Worm (Caenorhabditis elegans) whole organism, L4/young adult: ENCODE data around the gene pgp-9.

Experiments
- W03F9.2 ChIP-seq: fragments of 150-350 bp; optimal IDR thresholded peaks from 2 replicates; lab custom pipeline; 2014; ENCODE audit warnings: missing biosample characterization, missing genetic modification characterization
- dao-5 ChIP-seq: sonication (generic microtip); optimal IDR thresholded peaks from 2 replicates; lab custom pipeline; 2016; ENCODE audit warnings: missing genotype, missing genetic modification characterization, moderate library complexity, missing compliant biosample characterization
- him-1 ChIP-seq: sonication (generic microtip); optimal IDR thresholded peaks from 2 replicates; lab custom pipeline; 2016; ENCODE audit warnings: missing genotype, missing genetic modification reagents, missing genetic modification characterization, missing compliant biosample characterization

The pgp-9 gene

DNA sequence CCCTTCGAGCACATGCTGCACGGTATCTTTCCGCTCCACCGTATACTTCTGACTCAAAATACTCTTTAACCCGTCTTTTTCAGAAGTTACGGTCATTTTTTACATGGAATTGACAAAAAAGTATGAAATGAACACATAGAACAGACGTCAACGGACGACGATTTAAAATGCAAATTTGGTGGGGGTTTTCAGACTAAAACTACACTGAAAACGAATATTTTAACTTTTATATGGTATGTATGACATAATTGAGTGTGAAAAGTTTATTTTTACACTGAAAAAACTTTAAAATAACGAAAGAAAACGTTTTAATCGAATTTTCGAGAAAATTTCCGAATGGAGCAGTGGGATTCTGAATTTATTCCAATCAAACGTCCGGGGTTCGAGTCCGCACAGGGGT is 8.7 kb upstream of the pgp-9 start, which contains the start of gene twk-36:
TSS of gene twk-36 (minus strand) at position 101 of the 400 bp plus-strand sequence.
- TF ChIP-seq W03F9.2 (tag; lab: Kevin White, UChicago) (no peak), dao-5 (no peak), him-1 (tag; lab: Kevin White, UChicago) (no peak)

ce11 chrV:17749181-17749580 is 6.5 kb upstream of the pgp-9 start, which contains the start of gene R12G8.1:
R12G8.1 (minus strand) TSS chrV:17749243.
- TF ChIP-seq him-1 (tag; lab: Kevin White, UChicago), result peak; percentile 8
- TF ChIP-seq dao-5, result no peak
- no peak for TF ChIP-seq W03F9.2 (tag; lab: Kevin White, UChicago)

ce11 chrV:17752340-17752739 is 3.4 kb upstream of the pgp-9 start:
- TF ChIP-seq dao-5 (no peak), him-1 (tag; lab: Kevin White, UChicago) (no peak), W03F9.2 (tag; lab: Kevin White, UChicago) (no peak)

DNA sequence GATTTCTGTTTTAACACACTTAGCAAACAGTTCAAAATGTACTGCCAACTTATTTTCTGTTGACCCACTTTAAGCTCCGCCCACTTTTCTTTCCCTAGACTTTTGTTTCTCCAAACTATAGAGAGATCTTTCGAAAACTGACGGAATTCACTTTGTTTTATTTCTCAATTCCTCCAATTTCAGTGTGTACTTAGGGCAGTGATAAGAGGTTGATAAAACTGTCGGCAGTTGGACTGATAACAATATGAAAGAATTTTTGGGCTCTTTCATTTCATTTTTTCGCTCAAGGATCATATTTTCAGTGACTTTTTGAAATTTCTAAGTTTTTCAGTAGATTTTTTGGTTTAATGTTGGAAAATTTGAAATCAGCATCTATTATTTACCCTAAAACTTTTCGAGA is 693 bp upstream of the pgp-9 start:
- no peak for TF ChIP-seq him-1 (tag; lab: Kevin White, UChicago)

DNA sequence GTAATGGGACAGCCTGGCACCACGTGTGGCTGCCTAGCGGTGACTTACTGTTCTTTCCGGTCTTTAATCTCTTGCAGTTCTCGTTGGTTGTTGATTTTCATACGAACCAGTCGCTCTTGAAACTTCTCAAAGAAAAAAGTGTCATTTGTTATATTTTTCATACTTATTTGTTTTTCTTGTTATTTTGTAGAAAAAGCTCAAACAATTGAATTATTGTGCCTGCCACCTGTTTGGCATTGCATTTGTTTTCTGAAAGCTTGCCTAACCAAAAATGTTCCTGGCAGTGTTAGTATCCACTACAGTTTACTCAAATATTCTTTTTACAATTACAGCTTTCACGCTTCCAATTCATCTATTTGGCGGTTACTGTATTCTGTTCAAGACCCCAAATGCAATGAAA is 9.4 kb downstream of the pgp-9 start, which contains the start of the genes C47A10.16 and srh-283:
TSS of gene C47A10.16 (minus strand) at position 101 of the 400 bp plus-strand sequence.
TSS of gene srh-283 (plus strand) at position 272 of the 400 bp plus-strand sequence.
- TF ChIP-seq dao-5 (no peak), him-1 (tag; lab: Kevin White, UChicago) (no peak)

DNA sequence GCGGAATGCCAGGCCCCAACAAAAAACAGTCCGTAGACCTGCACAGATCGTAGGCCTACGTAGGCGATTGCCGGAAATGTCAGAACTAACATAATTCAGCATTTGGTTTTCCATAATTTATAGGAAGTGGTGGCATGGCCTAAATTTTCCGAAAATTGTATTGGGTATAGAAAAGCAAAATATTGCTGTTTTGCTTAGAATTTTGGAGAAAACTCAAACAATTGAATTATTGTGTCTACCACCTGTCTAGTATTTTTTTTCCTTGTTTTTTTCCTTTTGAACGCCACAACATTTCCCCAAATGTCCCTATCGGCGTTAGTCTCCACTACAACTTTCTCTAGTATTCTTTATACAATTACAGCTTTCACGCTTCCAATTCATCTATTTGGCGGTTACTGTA is 11.6 kb downstream of the pgp-9 start, which contains the start of gene srh-284:
TSS of gene srh-284 (plus strand) at position 301 of the 400 bp plus-strand sequence.
- no peak for TF ChIP-seq him-1 (tag; lab: Kevin White, UChicago)
- no peak for TF ChIP-seq dao-5
- TF ChIP-seq W03F9.2 (tag; lab: Kevin White, UChicago), result no peak

DNA sequence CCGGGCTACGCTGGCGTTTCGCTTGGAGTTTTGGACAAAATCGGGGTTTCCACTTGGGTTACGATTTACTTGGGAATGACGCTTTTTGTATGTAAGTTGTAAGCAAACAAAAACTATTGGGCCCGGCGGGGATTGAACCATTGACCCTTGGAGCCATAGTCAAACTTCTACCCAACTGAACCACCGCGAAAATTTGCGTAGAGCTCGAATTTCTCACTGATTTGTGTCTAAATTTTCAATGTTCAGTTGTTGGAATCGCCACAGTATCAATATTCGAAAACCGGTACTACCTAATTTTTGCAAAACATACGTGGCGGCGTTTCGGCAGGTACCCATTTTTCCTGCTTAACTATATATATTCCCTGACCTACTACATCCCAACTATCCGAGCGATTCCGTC is 12.1 kb downstream of the pgp-9 start:
- no peak for TF ChIP-seq dao-5
- no peak for TF ChIP-seq him-1 (tag; lab: Kevin White, UChicago)
- TF ChIP-seq W03F9.2 (tag; lab: Kevin White, UChicago), result no peak

DNA sequence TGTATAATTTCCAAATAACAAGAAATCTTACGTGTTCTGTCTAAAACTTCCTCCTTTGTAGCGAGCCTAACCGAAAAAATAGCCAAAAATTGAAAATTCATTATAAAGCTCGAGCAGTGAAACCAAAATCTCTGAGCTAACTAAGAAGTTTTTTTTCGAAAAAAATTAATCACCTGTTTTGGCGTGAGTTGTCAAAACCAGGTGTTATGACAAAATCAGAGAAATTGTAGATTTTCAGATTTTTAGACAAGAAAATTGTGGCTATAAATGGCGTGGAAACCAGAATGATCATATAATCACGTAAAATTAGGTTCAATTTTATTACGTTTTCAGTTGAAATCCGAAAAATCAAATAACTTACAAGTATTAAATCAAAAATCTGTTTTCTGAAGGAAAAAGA is 17.4 kb downstream of the pgp-9 start, which contains the start of gene sre-21:
TSS of gene sre-21 (minus strand) at position 101 of the 400 bp plus-strand sequence.
- TF ChIP-seq dao-5 (no peak), him-1 (tag; lab: Kevin White, UChicago) (no peak), W03F9.2 (tag; lab: Kevin White, UChicago) (no peak)

ce11 chrV:17777127-17777526 is 21.4 kb downstream of the pgp-9 start, which contains the start of gene ddo-1:
ddo-1 (minus strand) TSS chrV:17777227.
- no peak for TF ChIP-seq him-1 (tag; lab: Kevin White, UChicago)
- TF ChIP-seq dao-5, result no peak
- no peak for TF ChIP-seq W03F9.2 (tag; lab: Kevin White, UChicago)

DNA sequence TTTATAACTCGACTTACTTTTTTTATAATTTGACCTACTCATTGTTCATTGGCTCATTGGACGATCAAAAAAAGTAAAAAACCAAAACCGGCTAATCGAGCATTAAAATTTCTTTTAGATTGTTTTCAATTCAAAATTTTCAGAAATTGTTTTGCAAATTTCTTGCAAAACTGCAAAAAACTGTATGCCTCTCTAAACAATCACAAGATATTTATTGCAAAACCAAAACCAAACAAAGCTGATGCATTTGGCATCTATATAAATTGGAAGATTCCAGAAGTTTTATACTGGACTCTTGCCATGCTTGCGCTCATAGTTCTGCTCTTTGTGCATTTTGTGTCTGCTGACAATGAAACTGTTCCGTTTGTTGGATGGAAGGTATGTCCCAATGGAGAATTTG is 21.9 kb downstream of the pgp-9 start, which contains the start of gene C47A10.12:
TSS of gene C47A10.12 (plus strand) at position 301 of the 400 bp plus-strand sequence.
- no peak for TF ChIP-seq dao-5
- no peak for TF ChIP-seq him-1 (tag; lab: Kevin White, UChicago)
- TF ChIP-seq W03F9.2 (tag; lab: Kevin White, UChicago), result no peak

ce11 chrV:17780285-17780684 is 24.6 kb downstream of the pgp-9 start:
- TF ChIP-seq W03F9.2 (tag; lab: Kevin White, UChicago) (no peak), dao-5 (no peak), him-1 (tag; lab: Kevin White, UChicago) (no peak)

ce11 chrV:17783542-17783941 is 27.9 kb downstream of the pgp-9 start, which contains the start of gene srab-12:
srab-12 (minus strand) TSS chrV:17783642.
- no peak for TF ChIP-seq him-1 (tag; lab: Kevin White, UChicago)
- no peak for TF ChIP-seq dao-5
- no peak for TF ChIP-seq W03F9.2 (tag; lab: Kevin White, UChicago)

DNA sequence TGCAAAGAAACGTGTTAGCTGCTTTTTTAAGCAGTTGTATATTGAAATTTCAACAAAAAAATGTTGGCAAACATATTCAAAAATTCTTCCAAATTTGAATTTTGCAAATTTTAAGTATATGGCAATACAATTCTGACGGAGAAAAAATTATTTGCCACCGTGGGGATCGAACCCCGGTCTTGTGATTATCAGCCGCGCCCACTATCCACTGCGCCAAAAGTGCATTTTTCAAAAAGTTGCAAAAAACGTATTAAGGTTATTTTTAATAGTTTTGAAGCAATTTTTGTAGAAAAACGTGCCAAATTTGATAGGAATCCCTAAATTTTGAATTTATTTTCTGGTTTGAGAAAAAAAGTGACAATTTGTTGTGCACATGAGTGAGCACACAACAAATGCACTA is 28.7 kb downstream of the pgp-9 start:
- no peak for TF ChIP-seq dao-5
- TF ChIP-seq him-1 (tag; lab: Kevin White, UChicago), result no peak
- TF ChIP-seq W03F9.2 (tag; lab: Kevin White, UChicago), result no peak

DNA sequence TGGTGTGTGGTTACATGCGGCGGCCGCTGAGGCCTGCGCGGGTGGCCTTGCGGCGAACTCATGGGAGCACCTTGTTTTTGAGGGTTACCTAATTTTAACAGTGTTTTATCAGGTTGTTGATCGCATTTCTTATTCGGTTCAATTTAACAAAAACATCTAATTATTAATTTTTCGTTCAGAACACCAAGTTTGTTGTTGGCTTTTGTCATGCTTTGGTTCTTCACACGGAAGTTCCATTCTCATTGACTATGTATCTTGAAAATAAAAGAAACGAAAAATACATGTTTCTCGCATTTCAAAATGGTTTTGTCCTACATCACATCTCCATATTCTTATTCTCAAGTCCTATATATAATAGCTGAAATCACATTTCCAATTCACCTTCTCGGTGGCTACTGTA is 34.5 kb downstream of the pgp-9 start, which contains the start of gene srh-290:
TSS of gene srh-290 (plus strand) at position 301 of the 400 bp plus-strand sequence.
- TF ChIP-seq him-1 (tag; lab: Kevin White, UChicago), result no peak
- no peak for TF ChIP-seq W03F9.2 (tag; lab: Kevin White, UChicago)
- TF ChIP-seq dao-5, result no peak

ce11 chrV:17793986-17794385 is 38.3 kb downstream of the pgp-9 start, which contains the start of gene srh-289:
srh-289 (minus strand) TSS chrV:17794086.
- no peak for TF ChIP-seq him-1 (tag; lab: Kevin White, UChicago)
- TF ChIP-seq dao-5, result no peak
- TF ChIP-seq W03F9.2 (tag; lab: Kevin White, UChicago), result no peak
